Worm (Caenorhabditis elegans) whole organism, late embryonic: ENCODE data around the gene cnx-1.

Experiments
- C08G9.2 ChIP-seq: sonication (generic microtip); optimal IDR thresholded peaks from 2 replicates; lab custom pipeline; 2016; ENCODE audit warnings: mild to moderate bottlenecking, missing genetic modification characterization, moderate library complexity, missing compliant biosample characterization
- K02D7.2 ChIP-seq: sonication (generic microtip); optimal IDR thresholded peaks from 2 replicates; lab custom pipeline; 2017; ENCODE audit warnings: mild to moderate bottlenecking, missing genetic modification characterization, missing compliant biosample characterization
- K09A11.1 ChIP-seq: sonication (generic microtip); optimal IDR thresholded peaks from 2 replicates; lab custom pipeline; 2017; ENCODE audit warnings: antibody characterized with exemption, mild to moderate bottlenecking, missing genetic modification characterization, missing compliant biosample characterization; ENCODE audit not compliant: insufficient read depth
- T23F11.4 ChIP-seq: fragments of 200-800 bp; sonication (Bioruptor generic); optimal IDR thresholded peaks from 2 replicates; lab custom pipeline; 2018; ENCODE audit warnings: mild to moderate bottlenecking, missing genetic modification characterization, missing compliant biosample characterization
- Y22D7AL.16 ChIP-seq: sonication (generic microtip); optimal IDR thresholded peaks from 2 replicates; lab custom pipeline; 2016; ENCODE audit warnings: missing genetic modification characterization, missing compliant biosample characterization
- ama-1 ChIP-seq: fragments of 150-350 bp; optimal IDR thresholded peaks from 2 replicates; lab custom pipeline; 2014
- ceh-14 ChIP-seq: sonication (generic microtip); optimal IDR thresholded peaks from 2 replicates; lab custom pipeline; 2016; ENCODE audit warnings: missing genotype, missing genetic modification characterization, missing compliant biosample characterization
- ceh-18 ChIP-seq: sonication (generic microtip); optimal IDR thresholded peaks from 2 replicates; lab custom pipeline; 2016; ENCODE audit warnings: missing genetic modification characterization, missing compliant biosample characterization
- ceh-19 ChIP-seq: fragments of 200-800 bp; sonication (Bioruptor generic); optimal IDR thresholded peaks from 2 replicates; lab custom pipeline; 2018; ENCODE audit warnings: mild to moderate bottlenecking, missing genetic modification characterization, missing compliant biosample characterization
- ceh-2 ChIP-seq: sonication (generic microtip); optimal IDR thresholded peaks from 2 replicates; lab custom pipeline; 2016; ENCODE audit warnings: missing genotype, missing genetic modification characterization, missing compliant biosample characterization
- ceh-22 ChIP-seq: sonication (generic microtip); optimal IDR thresholded peaks from 2 replicates; lab custom pipeline; 2017; ENCODE audit warnings: missing biosample characterization, missing genetic modification characterization
- ceh-24 ChIP-seq: sonication (generic microtip); optimal IDR thresholded peaks from 2 replicates; lab custom pipeline; 2016; ENCODE audit warnings: mild to moderate bottlenecking, missing genetic modification characterization, missing compliant biosample characterization
- ceh-30 ChIP-seq: fragments of 150-350 bp; optimal IDR thresholded peaks from 2 replicates; lab custom pipeline; 2014; ENCODE audit warnings: missing biosample characterization, missing genetic modification characterization
- ceh-31 ChIP-seq: sonication (generic microtip); optimal IDR thresholded peaks from 2 replicates; lab custom pipeline; 2016; ENCODE audit warnings: missing genetic modification characterization, missing compliant biosample characterization
- ceh-34 ChIP-seq: sonication (generic microtip); optimal IDR thresholded peaks from 2 replicates; lab custom pipeline; 2016; ENCODE audit warnings: mild to moderate bottlenecking, missing genetic modification characterization, missing compliant biosample characterization
- ceh-45 ChIP-seq: fragments of 200-800 bp; sonication (Bioruptor generic); IDR thresholded peaks from 2 replicates; pipeline ENCODE4 v1.3.6; 2022; ENCODE audit warnings: missing genetic modification reagents, missing genetic modification characterization, missing compliant biosample characterization
- ceh-48 ChIP-seq: sonication (generic microtip); optimal IDR thresholded peaks from 2 replicates; lab custom pipeline; 2016; ENCODE audit warnings: missing genetic modification characterization, inconsistent platforms, missing compliant biosample characterization
- ceh-6 ChIP-seq: fragments of 200-800 bp; sonication (Bioruptor generic); optimal IDR thresholded peaks from 2 replicates; lab custom pipeline; 2018; ENCODE audit warnings: mild to moderate bottlenecking, missing genetic modification characterization, missing compliant biosample characterization
- dve-1 ChIP-seq: sonication (generic microtip); optimal IDR thresholded peaks from 2 replicates; lab custom pipeline; 2017; ENCODE audit warnings: antibody characterized with exemption, mild to moderate bottlenecking, missing genetic modification characterization, missing compliant biosample characterization
- elt-2 ChIP-seq: sonication (generic microtip); optimal IDR thresholded peaks from 2 replicates; lab custom pipeline; 2016; ENCODE audit warnings: missing genetic modification reagents, missing genetic modification characterization, missing compliant biosample characterization
- eyg-1 ChIP-seq: sonication (generic microtip); optimal IDR thresholded peaks from 2 replicates; lab custom pipeline; 2016; ENCODE audit warnings: missing genotype, missing genetic modification characterization, missing compliant biosample characterization
- fax-1 ChIP-seq: sonication (generic microtip); optimal IDR thresholded peaks from 2 replicates; lab custom pipeline; 2016; ENCODE audit warnings: missing genotype, missing genetic modification characterization, missing compliant biosample characterization
- fkh-6 ChIP-seq: sonication (generic microtip); optimal IDR thresholded peaks from 2 replicates; lab custom pipeline; 2016; ENCODE audit warnings: missing genetic modification characterization, missing compliant biosample characterization
- gmeb-2 ChIP-seq: sonication (generic microtip); optimal IDR thresholded peaks from 2 replicates; lab custom pipeline; 2016; ENCODE audit warnings: missing genetic modification characterization, inconsistent platforms, missing compliant biosample characterization
- hlh-13 ChIP-seq: fragments of 200-800 bp; sonication (Bioruptor generic); optimal IDR thresholded peaks from 2 replicates; lab custom pipeline; 2018; ENCODE audit warnings: mild to moderate bottlenecking, missing genetic modification characterization, missing compliant biosample characterization
- hlh-30 ChIP-seq: sonication (generic microtip); optimal IDR thresholded peaks from 2 replicates; lab custom pipeline; 2017; ENCODE audit warnings: antibody characterized with exemption, missing genetic modification characterization, missing compliant biosample characterization; ENCODE audit not compliant: insufficient read depth
- hlh-8 ChIP-seq: sonication (generic microtip); optimal IDR thresholded peaks from 2 replicates; lab custom pipeline; 2016; ENCODE audit warnings: missing genotype, missing genetic modification characterization, missing compliant biosample characterization
- lim-6 ChIP-seq: sonication (generic microtip); optimal IDR thresholded peaks from 2 replicates; lab custom pipeline; 2016; ENCODE audit warnings: missing genetic modification characterization, missing compliant biosample characterization
- madf-2 ChIP-seq: sonication (generic microtip); optimal IDR thresholded peaks from 2 replicates; lab custom pipeline; 2017; ENCODE audit warnings: missing genetic modification characterization, missing compliant biosample characterization
- mec-3 ChIP-seq: sonication (generic microtip); optimal IDR thresholded peaks from 2 replicates; lab custom pipeline; 2016; ENCODE audit warnings: borderline replicate concordance, missing genetic modification characterization, missing compliant biosample characterization
- nfya-1 ChIP-seq: sonication (generic microtip); optimal IDR thresholded peaks from 2 replicates; lab custom pipeline; 2017; ENCODE audit warnings: missing genetic modification characterization, mild to moderate bottlenecking, missing compliant biosample characterization, antibody characterized with exemption, moderate library complexity
- nhr-11 ChIP-seq: fragments of 150-350 bp; optimal IDR thresholded peaks from 2 replicates; lab custom pipeline; 2014; ENCODE audit warnings: missing biosample characterization, missing genetic modification characterization
- nhr-232 ChIP-seq: sonication (generic microtip); optimal IDR thresholded peaks from 2 replicates; lab custom pipeline; 2016; ENCODE audit warnings: missing genetic modification characterization, missing compliant biosample characterization
- odd-2 ChIP-seq: sonication (generic microtip); optimal IDR thresholded peaks from 2 replicates; lab custom pipeline; 2017; ENCODE audit warnings: antibody characterized with exemption, mild to moderate bottlenecking, missing genetic modification characterization, missing compliant biosample characterization
- pag-3 ChIP-seq: sonication (generic microtip); optimal IDR thresholded peaks from 2 replicates; lab custom pipeline; 2016; ENCODE audit warnings: missing compliant biosample characterization, missing genetic modification characterization, borderline replicate concordance
- pha-2 ChIP-seq: sonication (generic microtip); optimal IDR thresholded peaks from 2 replicates; lab custom pipeline; 2017; ENCODE audit warnings: mild to moderate bottlenecking, missing genetic modification characterization, missing compliant biosample characterization
- pqm-1 ChIP-seq: sonication (generic microtip); optimal IDR thresholded peaks from 2 replicates; lab custom pipeline; 2016; ENCODE audit warnings: missing genetic modification characterization, missing compliant biosample characterization
- pros-1 ChIP-seq: fragments of 150-350 bp; optimal IDR thresholded peaks from 2 replicates; lab custom pipeline; 2014; ENCODE audit warnings: missing biosample characterization, missing genetic modification reagents, missing genetic modification characterization
- ref-2 ChIP-seq: sonication (generic microtip); optimal IDR thresholded peaks from 2 replicates; lab custom pipeline; 2016; ENCODE audit warnings: missing genetic modification characterization, missing compliant biosample characterization
- rnt-1 ChIP-seq: sonication (generic microtip); optimal IDR thresholded peaks from 2 replicates; lab custom pipeline; 2016; ENCODE audit warnings: missing genetic modification characterization, missing compliant biosample characterization
- sox-2 ChIP-seq: fragments of 200-800 bp; sonication (Bioruptor generic); IDR thresholded peaks from 2 replicates; pipeline ENCODE4 v1.3.6; 2022; ENCODE audit warnings: missing genetic modification reagents, missing genetic modification characterization, missing compliant biosample characterization
- sox-4 ChIP-seq: sonication (generic microtip); optimal IDR thresholded peaks from 2 replicates; lab custom pipeline; 2017; ENCODE audit warnings: mild to moderate bottlenecking, missing genetic modification characterization, inconsistent platforms, missing compliant biosample characterization
- tbx-2 ChIP-seq: sonication (generic microtip); optimal IDR thresholded peaks from 2 replicates; lab custom pipeline; 2016; ENCODE audit warnings: missing genetic modification characterization, missing compliant biosample characterization
- unc-3 ChIP-seq, 2 experiments: fragments of 200-800 bp in 1 of 2; sonication (Bioruptor generic) in 1 of 2; sonication (generic microtip) in 1 of 2; conservative IDR thresholded peaks in 1 of 2; optimal IDR thresholded peaks in 1 of 2; 2 replicates each; pipeline versions ENCODE4 v1.3.6 to Lab custom; 2016 to 2022; ENCODE audit warnings: missing compliant biosample characterization in 2 of 2, missing genetic modification characterization in 2 of 2, missing genetic modification reagents in 1 of 2
- unc-55 ChIP-seq: sonication (generic microtip); optimal IDR thresholded peaks from 2 replicates; lab custom pipeline; 2017; ENCODE audit warnings: missing biosample characterization, missing genetic modification reagents, missing genetic modification characterization
- unc-86 ChIP-seq: sonication (generic microtip); optimal IDR thresholded peaks from 2 replicates; lab custom pipeline; 2016; ENCODE audit warnings: missing genetic modification characterization, missing compliant biosample characterization

The cnx-1 gene

ce11 chrIII:9862469-9862868, 45.5 kb upstream of the cnx-1 start:
- TF ChIP-seq C08G9.2 (tag; lab: Kevin White, UChicago) (no peak), dve-1 (tag; lab: Kevin White, UChicago) (no peak), ceh-30 (tag; lab: Kevin White, UChicago) (no peak), T23F11.4 (GFP tag; lab: Kevin White, UChicago) (no peak), ceh-19 (no peak), lim-6 (tag; lab: Kevin White, UChicago) (no peak), madf-2 (tag; lab: Kevin White, UChicago) (no peak), nfya-1 (tag; lab: Kevin White, UChicago) (no peak), unc-3 (GFP tag; conservative IDR thresholded peaks at IDR 0.05; lab: Robert Waterston, UW) (no peak), unc-3 (tag; optimal IDR thresholded peaks at IDR 0.05; lab: Kevin White, UChicago) (no peak), nhr-232 (tag; lab: Kevin White, UChicago) (no peak), ama-1 (lab: Kevin White, UChicago) (no peak), elt-2 (tag; lab: Kevin White, UChicago) (no peak), rnt-1 (tag; lab: Kevin White, UChicago) (no peak), ceh-18 (tag; lab: Kevin White, UChicago) (no peak), K09A11.1 (tag; lab: Kevin White, UChicago) (no peak), odd-2 (tag; lab: Kevin White, UChicago) (no peak), pros-1 (tag; lab: Kevin White, UChicago) (no peak)

- TF ChIP-seq lim-6 (tag; lab: Kevin White, UChicago) (peak; percentile 75), ceh-45 (GFP tag; lab: Robert Waterston, UW) (peak; percentile 75), ceh-22 (tag; lab: Kevin White, UChicago) (no peak), mec-3 (tag; lab: Kevin White, UChicago) (no peak), fkh-6 (tag; lab: Kevin White, UChicago) (peak; percentile 76), ceh-48 (tag; lab: Kevin White, UChicago) (peak; percentile 74), gmeb-2 (peak; percentile 81), pha-2 (tag; lab: Kevin White, UChicago) (peak; percentile 86), ceh-6 (peak; percentile 82), ceh-14 (peak; percentile 86), ceh-24 (peak; percentile 58), sox-2 (GFP tag; lab: Robert Waterston, UW) (peak; percentile 77), Y22D7AL.16 (peak; percentile 74), pros-1 (tag; lab: Kevin White, UChicago) (no peak), ref-2 (tag; lab: Kevin White, UChicago) (peak; percentile 80), unc-55 (no peak), hlh-30 (tag; lab: Kevin White, UChicago) (peak; percentile 74), tbx-2 (peak; percentile 74), ceh-34 (tag; lab: Kevin White, UChicago) (peak; percentile 74), C08G9.2 (tag; lab: Kevin White, UChicago) (peak; percentile 63), unc-86 (tag; lab: Kevin White, UChicago) (peak; percentile 84), ceh-2 (peak; percentile 65), elt-2 (tag; lab: Kevin White, UChicago) (peak; percentile 85), ceh-31 (tag; lab: Kevin White, UChicago) (peak; percentile 73), hlh-8 (tag; lab: Kevin White, UChicago) (peak; percentile 30), nhr-11 (tag; lab: Kevin White, UChicago) (no peak), pqm-1 (tag; lab: Kevin White, UChicago) (peak; percentile 32), fax-1 (peak; percentile 72), unc-3 (GFP tag; conservative IDR thresholded peaks at IDR 0.05; lab: Robert Waterston, UW) (peak; percentile 81), unc-3 (tag; optimal IDR thresholded peaks at IDR 0.05; lab: Kevin White, UChicago) (peak; percentile 82), K02D7.2 (tag; lab: Kevin White, UChicago) (peak; percentile 66), eyg-1 (tag; lab: Kevin White, UChicago) (peak; percentile 72), ceh-30 (tag; lab: Kevin White, UChicago) (no peak), hlh-13 (GFP tag; lab: Kevin White, UChicago) (peak; percentile 68), nfya-1 (tag; lab: Kevin White, UChicago) (peak; percentile 58), pag-3 (no peak), sox-4 (tag; lab: Kevin White, UChicago) (peak; percentile 86), ceh-18 (tag; lab: Kevin White, UChicago) (peak; percentile 44), ceh-19 (peak; percentile 86)
Observed at ce11 chrIII:9861470-9862342, 44.8 kb upstream of the cnx-1 start.
